Fruit fly (Drosophila melanogaster) whole organism, embryonic: Measurements from ENCODE around the gene net.

Experiments
- Antp ChIP-seq: fragments of 200-800 bp; sonication (Bioruptor generic); optimal IDR thresholded peaks from 3 replicates; lab custom pipeline; 2016; ENCODE audit warnings: missing biosample characterization, missing genetic modification characterization
- Asciz ChIP-seq: fragments of 200-800 bp; sonication (Bioruptor generic); optimal IDR thresholded peaks from 2 replicates; lab custom pipeline; 2017; ENCODE audit warnings: missing biosample characterization, mild to moderate bottlenecking, missing genetic modification characterization, missing genetic modification reagents
- Bgb ChIP-seq: fragments of 200-800 bp; sonication (Bioruptor generic); IDR thresholded peaks from 2 replicates; pipeline ENCODE4 v1.3.6; 2022; ENCODE audit warnings: missing biosample characterization, missing genetic modification characterization; ENCODE audit not compliant: partially characterized antibody
- CG10209 ChIP-seq: fragments of 200-800 bp; sonication (Bioruptor generic); optimal IDR thresholded peaks from 3 replicates; lab custom pipeline; 2017; ENCODE audit warnings: missing biosample characterization, mild to moderate bottlenecking, missing genetic modification characterization, missing genetic modification reagents
- CG10431 ChIP-seq: fragments of 200-800 bp; sonication (Bioruptor generic); optimal IDR thresholded peaks from 3 replicates; lab custom pipeline; 2018; ENCODE audit warnings: missing biosample characterization, mild to moderate bottlenecking, missing genetic modification characterization
- CG10959 ChIP-seq: fragments of 200-800 bp; sonication (Bioruptor generic); IDR thresholded peaks from 2 replicates; pipeline ENCODE4 v1.3.6; 2022; ENCODE audit warnings: missing biosample characterization, missing genetic modification characterization
- CG11093 ChIP-seq: fragments of 200-800 bp; sonication (Bioruptor generic); IDR thresholded peaks from 3 replicates; pipeline ENCODE4 v1.3.6; 2022; ENCODE audit warnings: missing biosample characterization, missing genetic modification characterization
- CG12155 ChIP-seq: fragments of 200-800 bp; sonication (Bioruptor generic); optimal IDR thresholded peaks from 3 replicates; lab custom pipeline; 2016; ENCODE audit warnings: missing biosample characterization, missing genetic modification characterization
- CG15269 ChIP-seq: fragments of 200-800 bp; sonication (Bioruptor generic); optimal IDR thresholded peaks from 2 replicates; lab custom pipeline; 2018; ENCODE audit warnings: missing biosample characterization, mild to moderate bottlenecking, missing genetic modification characterization, moderate library complexity
- CG1529 ChIP-seq: fragments of 200-800 bp; sonication (Bioruptor generic); optimal IDR thresholded peaks from 3 replicates; lab custom pipeline; 2018; ENCODE audit warnings: missing biosample characterization, missing genetic modification characterization
- CG17328 ChIP-seq: fragments of 200-800 bp; sonication (Bioruptor generic); IDR thresholded peaks from 2 replicates; pipeline ENCODE4 v1.3.6; 2022; ENCODE audit warnings: missing biosample characterization, missing genetic modification characterization
- CG17361 ChIP-seq: fragments of 200-800 bp; sonication (Bioruptor generic); IDR thresholded peaks from 3 replicates; pipeline ENCODE4 v1.3.6; 2022; ENCODE audit warnings: missing biosample characterization, missing genetic modification characterization
- CG18599 ChIP-seq: fragments of 200-800 bp; sonication (Bioruptor generic); optimal IDR thresholded peaks from 3 replicates; lab custom pipeline; 2017; ENCODE audit warnings: missing biosample characterization, missing genetic modification characterization, mild to moderate bottlenecking, moderate library complexity, missing genetic modification reagents
- CG2120 ChIP-seq: fragments of 200-800 bp; sonication (Bioruptor generic); optimal IDR thresholded peaks from 3 replicates; lab custom pipeline; 2016; ENCODE audit warnings: missing biosample characterization, missing genetic modification characterization
- CG34376 ChIP-seq: fragments of 200-800 bp; sonication (Bioruptor generic); optimal IDR thresholded peaks from 2 replicates; lab custom pipeline; 2018; ENCODE audit warnings: missing biosample characterization, mild to moderate bottlenecking, missing genetic modification characterization
- CG42726 ChIP-seq: fragments of 200-800 bp; sonication (Bioruptor generic); IDR thresholded peaks from 2 replicates; pipeline ENCODE4 v1.3.6; 2022; ENCODE audit warnings: missing biosample characterization, missing genetic modification characterization; ENCODE audit not compliant: partially characterized antibody
- CG4282 ChIP-seq: fragments of 200-800 bp; sonication (Bioruptor generic); optimal IDR thresholded peaks from 2 replicates; lab custom pipeline; 2016; ENCODE audit warnings: missing biosample characterization, missing genetic modification characterization
- CG4854 ChIP-seq: fragments of 200-800 bp; sonication (Bioruptor generic); optimal IDR thresholded peaks from 2 replicates; lab custom pipeline; 2016; ENCODE audit warnings: missing biosample characterization, missing genetic modification characterization, inconsistent platforms
- CG6791 ChIP-seq: fragments of 200-800 bp; sonication (Bioruptor generic); IDR thresholded peaks from 3 replicates; pipeline ENCODE4 v1.3.6; 2022; ENCODE audit warnings: missing biosample characterization, missing genetic modification characterization; ENCODE audit not compliant: partially characterized antibody
- CG6813 ChIP-seq: fragments of 200-800 bp; sonication (Bioruptor generic); optimal IDR thresholded peaks from 2 replicates; lab custom pipeline; 2017; ENCODE audit warnings: missing biosample characterization, missing genetic modification characterization, mild to moderate bottlenecking, moderate library complexity, missing genetic modification reagents
- CG7745 ChIP-seq: fragments of 200-800 bp; sonication (Bioruptor generic); optimal IDR thresholded peaks from 2 replicates; lab custom pipeline; 2018; ENCODE audit warnings: missing biosample characterization, mild to moderate bottlenecking, missing genetic modification characterization, moderate library complexity
- CG7839 ChIP-seq: fragments of 200-800 bp; sonication (Bioruptor generic); optimal IDR thresholded peaks from 3 replicates; lab custom pipeline; 2018; ENCODE audit warnings: missing biosample characterization, mild to moderate bottlenecking, missing genetic modification characterization, moderate library complexity
- CG7928 ChIP-seq: fragments of 200-800 bp; sonication (Bioruptor generic); optimal IDR thresholded peaks from 2 replicates; lab custom pipeline; 2017; ENCODE audit warnings: missing biosample characterization, mild to moderate bottlenecking, missing genetic modification characterization
- CG9437 ChIP-seq: fragments of 200-800 bp; sonication (Bioruptor generic); optimal IDR thresholded peaks from 2 replicates; lab custom pipeline; 2018; ENCODE audit warnings: missing biosample characterization, mild to moderate bottlenecking, missing genetic modification characterization
- CTCF ChIP-seq: fragments of 200-800 bp; sonication (Bioruptor generic); optimal IDR thresholded peaks from 2 replicates; lab custom pipeline; 2017; ENCODE audit warnings: missing biosample characterization, mild to moderate bottlenecking, missing genetic modification characterization, moderate library complexity
- Ets97D ChIP-seq: fragments of 200-800 bp; sonication (Bioruptor generic); optimal IDR thresholded peaks from 3 replicates; lab custom pipeline; 2016; ENCODE audit warnings: missing biosample characterization, missing genetic modification characterization
- Fer2 ChIP-seq: fragments of 200-800 bp; sonication (Bioruptor generic); optimal IDR thresholded peaks from 2 replicates; lab custom pipeline; 2018; ENCODE audit warnings: missing biosample characterization, mild to moderate bottlenecking, missing genetic modification characterization, moderate library complexity
- NC2α ChIP-seq: fragments of 200-800 bp; sonication (Bioruptor generic); optimal IDR thresholded peaks from 2 replicates; lab custom pipeline; 2016; ENCODE audit warnings: missing biosample characterization, missing genetic modification characterization
- Rfx ChIP-seq: fragments of 200-800 bp; sonication (Bioruptor generic); IDR thresholded peaks from 2 replicates; pipeline ENCODE4 v1.3.6; 2022; ENCODE audit warnings: missing biosample characterization, missing genetic modification characterization
- Spps ChIP-seq: fragments of 200-800 bp; sonication (Bioruptor generic); optimal IDR thresholded peaks from 2 replicates; lab custom pipeline; 2018; ENCODE audit warnings: missing biosample characterization, mild to moderate bottlenecking, missing genetic modification characterization
- Sry-β ChIP-seq: fragments of 200-800 bp; sonication (Bioruptor generic); optimal IDR thresholded peaks from 2 replicates; lab custom pipeline; 2018; ENCODE audit warnings: missing biosample characterization, mild to moderate bottlenecking, missing genetic modification characterization, moderate library complexity
- Ssrp ChIP-seq: fragments of 200-800 bp; sonication (Bioruptor generic); optimal IDR thresholded peaks from 2 replicates; lab custom pipeline; 2018; ENCODE audit warnings: missing biosample characterization, mild to moderate bottlenecking, missing genetic modification characterization, moderate library complexity
- Usf ChIP-seq: fragments of 200-800 bp; sonication (Bioruptor generic); optimal IDR thresholded peaks from 2 replicates; lab custom pipeline; 2017; ENCODE audit warnings: missing genotype, missing biosample characterization, missing genetic modification characterization
- Vsx1 ChIP-seq: fragments of 200-800 bp; sonication (Bioruptor generic); optimal IDR thresholded peaks from 2 replicates; lab custom pipeline; 2017; ENCODE audit warnings: missing biosample characterization, mild to moderate bottlenecking, missing genetic modification characterization, missing genetic modification reagents
- caup ChIP-seq: fragments of 200-800 bp; sonication (Bioruptor generic); optimal IDR thresholded peaks from 3 replicates; lab custom pipeline; 2017; ENCODE audit warnings: missing biosample characterization, mild to moderate bottlenecking, missing genetic modification characterization, moderate library complexity; ENCODE audit not compliant: severe bottlenecking
- chinmo ChIP-seq: fragments of 200-800 bp; sonication (Bioruptor generic); IDR thresholded peaks from 4 replicates; pipeline ENCODE4 v1.3.6; 2022; ENCODE audit warnings: missing biosample characterization, missing genetic modification characterization; ENCODE audit not compliant: partially characterized antibody
- crol ChIP-seq: fragments of 200-800 bp; sonication (Bioruptor generic); IDR thresholded peaks from 2 replicates; pipeline ENCODE4 v1.3.6; 2022; ENCODE audit warnings: missing biosample characterization, missing genetic modification characterization
- dan ChIP-seq: fragments of 200-800 bp; sonication (Bioruptor generic); IDR thresholded peaks from 2 replicates; pipeline ENCODE4 v1.3.6; 2022; ENCODE audit warnings: missing biosample characterization, missing genetic modification characterization
- eve ChIP-seq, 2 experiments: fragments of >200 bp; optimal IDR thresholded peaks; 2 replicates each; lab custom pipeline; 2017; ENCODE audit warnings: missing biosample characterization in 2 of 2, missing genetic modification characterization in 2 of 2
- grau ChIP-seq: fragments of 200-800 bp; optimal IDR thresholded peaks from 3 replicates; lab custom pipeline; 2019; ENCODE audit warnings: missing biosample characterization, mild to moderate bottlenecking, missing genetic modification characterization, moderate library complexity
- inv ChIP-seq: fragments of 200-800 bp; sonication (Bioruptor generic); IDR thresholded peaks from 2 replicates; pipeline ENCODE4 v1.3.6; 2022; ENCODE audit warnings: missing biosample characterization, missing genetic modification characterization; ENCODE audit not compliant: partially characterized antibody
- jing ChIP-seq: fragments of 200-800 bp; sonication (Bioruptor generic); optimal IDR thresholded peaks from 2 replicates; lab custom pipeline; 2018; ENCODE audit warnings: missing biosample characterization, mild to moderate bottlenecking, missing genetic modification characterization
- pfk ChIP-seq: fragments of 200-800 bp; sonication (Bioruptor generic); optimal IDR thresholded peaks from 2 replicates; lab custom pipeline; 2018; ENCODE audit warnings: missing biosample characterization, mild to moderate bottlenecking, missing genetic modification characterization, moderate library complexity
- repo ChIP-seq: fragments of 200-800 bp; sonication (Bioruptor generic); optimal IDR thresholded peaks from 2 replicates; lab custom pipeline; 2016; ENCODE audit warnings: missing biosample characterization, missing genetic modification characterization
- slbo ChIP-seq: fragments of 200-800 bp; sonication (Bioruptor generic); IDR thresholded peaks from 2 replicates; pipeline ENCODE4 v1.3.6; 2022; ENCODE audit warnings: missing biosample characterization, missing genetic modification characterization
- slou ChIP-seq: fragments of 200-800 bp; sonication (Bioruptor generic); optimal IDR thresholded peaks from 3 replicates; lab custom pipeline; 2016; ENCODE audit warnings: missing biosample characterization, missing genetic modification characterization
- toy ChIP-seq: fragments of 200-800 bp; sonication (Bioruptor generic); IDR thresholded peaks from 2 replicates; pipeline ENCODE4 v1.3.6; 2022; ENCODE audit warnings: missing biosample characterization, missing genetic modification characterization
- wek ChIP-seq: fragments of 200-800 bp; sonication (Bioruptor generic); optimal IDR thresholded peaks from 3 replicates; lab custom pipeline; 2018; ENCODE audit warnings: missing biosample characterization, mild to moderate bottlenecking, missing genetic modification characterization, moderate library complexity
- wor ChIP-seq: fragments of 200-800 bp; sonication (Bioruptor generic); IDR thresholded peaks from 2 replicates; pipeline ENCODE4 v1.3.6; 2022; ENCODE audit warnings: missing biosample characterization, missing genetic modification characterization
- yki ChIP-seq: fragments of >200 bp; optimal IDR thresholded peaks from 3 replicates; lab custom pipeline; 2018

net gene

dm6 chr2L:120492-121455 lies 33.6 kb upstream of the net start (continued):
- TF ChIP-seq Rfx (peak; percentile 46), CG2120 (GFP tag; lab: Kevin White, UChicago) (peak; percentile 44), toy (no peak), CG1529 (GFP tag; lab: Kevin White, UChicago) (no peak), pfk (no peak), eve (GFP tag; optimal IDR thresholded peaks at IDR 0.05; lab: Kevin White, UChicago) (peak in 1 of 2 experiments; percentile 66), CG18599 (GFP tag; lab: Kevin White, UChicago) (peak; percentile 29), Bgb (GFP tag; lab: Robert Waterston, UW) (no peak), Sry-β (GFP tag; lab: Kevin White, UChicago) (no peak), CG7839 (tag; lab: Kevin White, UChicago) (peak; percentile 19), Usf (GFP tag; lab: Kevin White, UChicago) (no peak), CG10209 (GFP tag; lab: Kevin White, UChicago) (peak; percentile 12), CG34376 (peak; percentile 81), CG4282 (GFP tag; lab: Kevin White, UChicago) (no peak), Asciz (GFP tag; lab: Kevin White, UChicago) (no peak), Vsx1 (no peak), CG6813 (GFP tag; lab: Kevin White, UChicago) (no peak), CG17328 (GFP tag; lab: Robert Waterston, UW) (no peak), CG9437 (GFP tag; lab: Kevin White, UChicago) (no peak), grau (tag; lab: Kevin White, UChicago) (peak; percentile 11), CG6791 (0 out of 3 replicates have a peak, but pooled peaks have one; percentile 21), CG10431 (GFP tag; lab: Kevin White, UChicago) (no peak), CG15269 (peak; percentile 7), Spps (tag; lab: Kevin White, UChicago) (no peak), crol (GFP tag; lab: Robert Waterston, UW) (no peak), CG42726 (GFP tag; lab: Robert Waterston, UW) (no peak), CG17361 (GFP tag; lab: Robert Waterston, UW) (peak; percentile 31; the same call in 1 of the 3 replicates)

dm6 chr2L:117750-118149 lies 30.6 kb upstream of the net start:
- TF ChIP-seq wor: no peak
- TF ChIP-seq CG4854 (GFP tag; lab: Kevin White, UChicago): no peak
- no peak for TF ChIP-seq inv (GFP tag; lab: Robert Waterston, UW)
- TF ChIP-seq repo: no peak
- TF ChIP-seq Ssrp (tag; lab: Kevin White, UChicago): no peak
- no peak for TF ChIP-seq CG10959 (GFP tag; lab: Robert Waterston, UW)
- TF ChIP-seq chinmo: no peak
- TF ChIP-seq slbo (GFP tag; lab: Robert Waterston, UW): no peak
- no peak for TF ChIP-seq CG11093 (GFP tag; lab: Robert Waterston, UW)
- TF ChIP-seq Fer2 (tag; lab: Kevin White, UChicago): no peak
- TF ChIP-seq caup (GFP tag; lab: Kevin White, UChicago): peak; percentile 31
- TF ChIP-seq CG7745 (tag; lab: Kevin White, UChicago): no peak
- no peak for TF ChIP-seq Ets97D (GFP tag; lab: Kevin White, UChicago)
- TF ChIP-seq dan: no peak
- TF ChIP-seq NC2α (GFP tag; lab: Kevin White, UChicago): no peak
- TF ChIP-seq Antp: no peak
- no peak for TF ChIP-seq yki (lab: Kevin White, UChicago)
- TF ChIP-seq CG7928 (GFP tag; lab: Kevin White, UChicago): no peak
- TF ChIP-seq slou (GFP tag; lab: Kevin White, UChicago): no peak
- peak; percentile 59 for TF ChIP-seq wek (GFP tag; lab: Kevin White, UChicago)
- peak; percentile 16 for TF ChIP-seq CTCF
- no peak for TF ChIP-seq CG12155 (GFP tag; lab: Kevin White, UChicago)
- no peak for TF ChIP-seq jing
